Fruit fly (Drosophila melanogaster) whole organism, wandering third instar larva: ENCODE data around the gene Hap40.

ENCODE experiments used
- CG32264 ChIP-seq: fragments of 200-800 bp; sonication (Bioruptor generic); optimal IDR thresholded peaks from 2 replicates; lab custom pipeline; 2016; ENCODE audit warnings: missing biosample characterization, missing genetic modification characterization
- CrebA ChIP-seq: fragments of 200-800 bp; sonication (Bioruptor generic); optimal IDR thresholded peaks from 2 replicates; lab custom pipeline; 2016; ENCODE audit warnings: missing biosample characterization, mild to moderate bottlenecking, missing genetic modification characterization, borderline replicate concordance
- Dif ChIP-seq: fragments of 200-275, 200-300 bp; sonication (Bioruptor generic); optimal IDR thresholded peaks from 2 replicates; lab custom pipeline; 2018; ENCODE audit warnings: missing biosample characterization, missing genetic modification characterization; ENCODE audit not compliant: partially characterized antibody
- GATAd ChIP-seq: sonication (Bioruptor generic); optimal IDR thresholded peaks from 2 replicates; lab custom pipeline; 2016; ENCODE audit warnings: missing biosample characterization, missing genetic modification characterization
- HLH106 ChIP-seq: fragments of 200-800 bp; optimal IDR thresholded peaks from 3 replicates; lab custom pipeline; 2019; ENCODE audit warnings: missing biosample characterization, mild to moderate bottlenecking, missing genetic modification characterization, moderate library complexity
- Hnf4 ChIP-seq: fragments of 200-800 bp; sonication (Bioruptor generic); optimal IDR thresholded peaks from 2 replicates; lab custom pipeline; 2016; ENCODE audit warnings: missing biosample characterization, mild to moderate bottlenecking, missing genetic modification characterization
- Hr78 ChIP-seq: fragments of >200 bp; optimal IDR thresholded peaks from 2 replicates; lab custom pipeline; 2017; ENCODE audit warnings: missing biosample characterization, missing genetic modification characterization
- Hr83 ChIP-seq: fragments of 200-300 bp; sonication (Bioruptor generic); optimal IDR thresholded peaks from 2 replicates; lab custom pipeline; 2016; ENCODE audit warnings: missing biosample characterization, mild to moderate bottlenecking, missing genetic modification characterization, moderate library complexity; ENCODE audit not compliant: poor library complexity, severe bottlenecking
- Jra ChIP-seq: sonication (Bioruptor generic); optimal IDR thresholded peaks from 2 replicates; lab custom pipeline; 2016; ENCODE audit warnings: missing biosample characterization, missing genetic modification characterization
- Mio ChIP-seq: sonication (Bioruptor generic); optimal IDR thresholded peaks from 2 replicates; lab custom pipeline; 2016; ENCODE audit warnings: missing biosample characterization, missing genetic modification characterization
- Myc ChIP-seq: fragments of >200 bp; optimal IDR thresholded peaks from 2 replicates; lab custom pipeline; 2017
- Rel ChIP-seq, 2 experiments: fragments of 200-800 bp; sonication (Bioruptor generic) in 1 of 2; optimal IDR thresholded peaks; 2 replicates in 1 of 2; 3 replicates in 1 of 2; lab custom pipeline; 2016 to 2019; ENCODE audit warnings: mild to moderate bottlenecking in 2 of 2, missing biosample characterization in 2 of 2, missing genetic modification characterization in 2 of 2, moderate library complexity in 1 of 2
- Sp1 ChIP-seq: fragments of 200-800 bp; sonication (Bioruptor generic); optimal IDR thresholded peaks from 3 replicates; lab custom pipeline; 2019; ENCODE audit warnings: missing biosample characterization, mild to moderate bottlenecking, missing genetic modification characterization, moderate library complexity
- Vsx2 ChIP-seq: fragments of 200-300, 225-300 bp; sonication (Bioruptor generic); optimal IDR thresholded peaks from 2 replicates; lab custom pipeline; 2018; ENCODE audit warnings: missing biosample characterization, missing genetic modification characterization; ENCODE audit not compliant: partially characterized antibody
- br ChIP-seq: fragments of 200-800 bp; sonication (Bioruptor generic); optimal IDR thresholded peaks from 2 replicates; lab custom pipeline; 2016; ENCODE audit warnings: missing biosample characterization, missing genetic modification characterization
- brk ChIP-seq: fragments of 200-800 bp; sonication (Bioruptor generic); optimal IDR thresholded peaks from 2 replicates; lab custom pipeline; 2016; ENCODE audit warnings: missing biosample characterization, mild to moderate bottlenecking, missing genetic modification characterization
- dl ChIP-seq, 2 experiments: fragments of 175-275, 200-275 bp in 1 of 2; fragments of 200-275 bp in 1 of 2; sonication (Bioruptor generic); optimal IDR thresholded peaks; lab custom pipeline; 2018; ENCODE audit warnings: mild to moderate bottlenecking in 2 of 2, missing biosample characterization in 2 of 2, missing genetic modification characterization in 2 of 2, moderate library complexity in 2 of 2; ENCODE audit not compliant: partially characterized antibody in 2 of 2, insufficient read depth in 1 of 2
- dsf ChIP-seq: sonication (Bioruptor generic); optimal IDR thresholded peaks from 2 replicates; lab custom pipeline; 2016; ENCODE audit warnings: missing biosample characterization, missing genetic modification characterization, borderline replicate concordance
- ey ChIP-seq: fragments of 200-800 bp; sonication (Bioruptor generic); optimal IDR thresholded peaks from 2 replicates; lab custom pipeline; 2016; ENCODE audit warnings: missing biosample characterization, missing genetic modification characterization
- foxo ChIP-seq, 2 experiments: fragments of 200-800 bp; sonication (Bioruptor generic); optimal IDR thresholded peaks; 2 replicates in 1 of 2; 3 replicates in 1 of 2; lab custom pipeline; 2016 to 2017; ENCODE audit warnings: missing biosample characterization in 2 of 2, missing genetic modification characterization in 2 of 2
- fru ChIP-seq: fragments of 200-800 bp; sonication (Bioruptor generic); optimal IDR thresholded peaks from 3 replicates; lab custom pipeline; 2016; ENCODE audit warnings: missing biosample characterization, mild to moderate bottlenecking, missing genetic modification characterization
- h ChIP-seq: fragments of 200-800 bp; sonication (Bioruptor generic); optimal IDR thresholded peaks from 3 replicates; lab custom pipeline; 2016; ENCODE audit warnings: missing biosample characterization, mild to moderate bottlenecking, missing genetic modification characterization
- jim ChIP-seq: fragments of 175-275, 200-325 bp; sonication (Bioruptor generic); optimal IDR thresholded peaks from 2 replicates; lab custom pipeline; 2016; ENCODE audit warnings: missing biosample characterization, mild to moderate bottlenecking, missing genetic modification characterization
- lola ChIP-seq: fragments of >200 bp; optimal IDR thresholded peaks from 2 replicates; lab custom pipeline; 2017; ENCODE audit warnings: missing biosample characterization, missing genetic modification characterization
- rgr ChIP-seq: fragments of 200-800 bp; sonication (Bioruptor generic); optimal IDR thresholded peaks from 3 replicates; lab custom pipeline; 2016; ENCODE audit warnings: missing biosample characterization, mild to moderate bottlenecking, missing genetic modification characterization
- sage ChIP-seq: fragments of 200-800 bp; sonication (Bioruptor generic); optimal IDR thresholded peaks from 2 replicates; lab custom pipeline; 2016; ENCODE audit warnings: missing biosample characterization, mild to moderate bottlenecking, missing genetic modification characterization
- sv ChIP-seq: fragments of 200-800 bp; sonication (Bioruptor generic); optimal IDR thresholded peaks from 3 replicates; lab custom pipeline; 2016; ENCODE audit warnings: missing biosample characterization, missing genetic modification characterization
- usp ChIP-seq: fragments of >200 bp; optimal IDR thresholded peaks from 2 replicates; lab custom pipeline; 2017; ENCODE audit warnings: missing biosample characterization, missing genetic modification characterization
- woc ChIP-seq: sonication (Bioruptor generic); optimal IDR thresholded peaks from 2 replicates; lab custom pipeline; 2016; ENCODE audit warnings: missing biosample characterization, mild to moderate bottlenecking, missing genetic modification characterization

The Hap40 gene

DNA sequence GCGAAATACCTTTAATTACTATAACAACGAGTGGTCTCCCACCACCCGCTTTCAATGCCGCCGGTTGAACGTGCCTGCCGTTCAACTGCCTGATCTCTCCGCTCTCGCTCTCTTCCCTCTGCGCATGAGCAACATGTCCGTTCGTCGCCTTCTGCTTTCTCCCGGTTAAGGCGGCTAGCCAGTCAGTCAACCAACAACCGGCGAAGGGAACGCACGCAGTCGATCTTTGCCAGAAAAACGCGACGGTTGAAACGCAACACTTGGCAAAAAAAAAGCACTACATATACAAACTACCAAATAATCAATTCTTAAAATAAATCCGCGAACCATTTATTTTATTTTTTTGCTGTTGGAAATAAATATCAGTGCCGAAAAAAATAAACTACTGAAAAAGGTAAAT is 28.6 kb upstream of the Hap40 start, which contains the start of gene CG12708:
CG12708 (plus strand) TSS at position 183 of the 400 bp plus-strand sequence.
- no peak for TF ChIP-seq HLH106 (tag; lab: Kevin White, UChicago)
- no peak for TF ChIP-seq CrebA
- no peak for TF ChIP-seq foxo (GFP tag; optimal IDR thresholded peaks at IDR 0.05; lab: Kevin White, UChicago)
- TF ChIP-seq sage, result no peak
- no peak for TF ChIP-seq dsf (GFP tag; lab: Kevin White, UChicago)
- peak; percentile 76 for TF ChIP-seq Vsx2 (GFP tag; lab: Kevin White, UChicago)
- TF ChIP-seq ey (GFP tag; lab: Kevin White, UChicago), result no peak
- TF ChIP-seq Dif (GFP tag; lab: Kevin White, UChicago), result peak; percentile 69
- TF ChIP-seq sv (GFP tag; lab: Kevin White, UChicago), result no peak
- no peak for TF ChIP-seq woc (GFP tag; lab: Kevin White, UChicago)
- no peak for TF ChIP-seq GATAd (GFP tag; lab: Kevin White, UChicago)
- no peak for TF ChIP-seq Hr78 (GFP tag; lab: Kevin White, UChicago)
- TF ChIP-seq rgr (GFP tag; lab: Kevin White, UChicago), result peak; percentile 13
- TF ChIP-seq Sp1 (GFP tag; lab: Kevin White, UChicago), result no peak
- TF ChIP-seq Jra, result no peak
- TF ChIP-seq lola, result no peak
- no peak for TF ChIP-seq Hnf4 (GFP tag; lab: Kevin White, UChicago)
- TF ChIP-seq Hr83, result no peak
- TF ChIP-seq br (GFP tag; lab: Kevin White, UChicago), result no peak
- no peak for TF ChIP-seq Mio (GFP tag; lab: Kevin White, UChicago)
- TF ChIP-seq dl (GFP tag; optimal IDR thresholded peaks at IDR 0.05; lab: Kevin White, UChicago; ENCODE audit: insufficient read depth in 1 of 2, partially characterized antibody in 2 of 2), result peak; percentile 33 to 59

DNA sequence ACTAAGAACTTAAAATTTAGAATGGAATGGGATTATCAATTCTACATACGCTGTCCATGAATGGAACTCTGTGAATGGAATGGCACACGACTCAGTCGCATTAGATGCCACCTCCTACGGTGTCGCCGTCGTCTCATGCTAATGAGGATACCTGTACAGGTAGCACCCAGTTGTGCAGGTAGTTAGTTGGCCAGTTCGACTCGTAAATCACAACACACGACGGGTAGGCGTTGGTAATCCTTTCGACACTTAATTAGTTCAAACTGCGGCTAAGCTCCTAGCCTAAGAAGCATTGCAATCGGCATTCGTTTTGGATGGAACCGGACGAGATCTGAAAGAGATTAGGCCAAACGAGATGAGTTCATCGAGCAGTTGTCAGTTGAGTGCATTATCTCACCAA is 19.5 kb upstream of the Hap40 start:
- TF ChIP-seq Hnf4 (GFP tag; lab: Kevin White, UChicago) (no peak), sv (GFP tag; lab: Kevin White, UChicago) (no peak), h (no peak), Rel (GFP tag; optimal IDR thresholded peaks at IDR 0.05; lab: Kevin White, UChicago) (no peak), Rel (tag; optimal IDR thresholded peaks at IDR 0.05; lab: Kevin White, UChicago) (no peak)

DNA sequence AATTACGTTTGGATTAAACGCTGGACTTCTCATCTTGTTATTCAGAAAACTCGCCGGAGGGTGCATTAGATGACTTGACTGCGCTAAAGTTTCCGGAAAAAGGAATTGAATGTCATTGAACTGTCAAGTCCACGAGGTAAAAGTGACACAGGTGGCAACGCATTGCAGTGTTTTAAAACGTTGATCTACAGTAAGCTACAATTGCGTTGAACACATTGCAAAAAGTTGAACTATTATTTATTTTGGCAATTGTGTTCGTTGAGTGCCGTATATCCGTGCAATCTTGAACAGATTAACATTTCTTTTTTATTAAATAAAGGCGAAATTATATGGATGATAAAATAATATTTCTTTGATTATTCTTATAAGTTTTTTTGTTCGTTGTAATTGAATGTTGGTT is 15.2 kb upstream of the Hap40 start, which contains the start of gene CG15599:
CG15599 (minus strand) TSS at position 101 of the 400 bp plus-strand sequence.
- TF ChIP-seq fru (GFP tag; lab: Kevin White, UChicago), result no peak
- no peak for TF ChIP-seq Mio (GFP tag; lab: Kevin White, UChicago)
- no peak for TF ChIP-seq Sp1 (GFP tag; lab: Kevin White, UChicago)
- no peak for TF ChIP-seq br (GFP tag; lab: Kevin White, UChicago)
- no peak for TF ChIP-seq GATAd (GFP tag; lab: Kevin White, UChicago)
- no peak for TF ChIP-seq usp (GFP tag; lab: Kevin White, UChicago)
- TF ChIP-seq brk (GFP tag; lab: Kevin White, UChicago), result no peak
- no peak for TF ChIP-seq CG32264 (GFP tag; lab: Kevin White, UChicago)
- TF ChIP-seq ey (GFP tag; lab: Kevin White, UChicago), result no peak
- no peak for TF ChIP-seq Jra
- TF ChIP-seq jim (GFP tag; lab: Kevin White, UChicago), result no peak
- no peak for TF ChIP-seq HLH106 (tag; lab: Kevin White, UChicago)
- no peak for TF ChIP-seq woc (GFP tag; lab: Kevin White, UChicago)
- TF ChIP-seq Dif (GFP tag; lab: Kevin White, UChicago), result no peak
- no peak for TF ChIP-seq Hnf4 (GFP tag; lab: Kevin White, UChicago)
- TF ChIP-seq dsf (GFP tag; lab: Kevin White, UChicago), result no peak
- TF ChIP-seq Myc (lab: Kevin White, UChicago), result no peak

dm6 chrX:15696854-15697540 is 6.9 kb upstream of the Hap40 start, which contains the start of gene CG8128:
CG8128 (plus strand) TSS chrX:15697494.
- peak; percentile 14 for TF ChIP-seq ey (GFP tag; lab: Kevin White, UChicago)
- no peak for TF ChIP-seq Hr83
- peak; percentile 31 for TF ChIP-seq HLH106 (tag; lab: Kevin White, UChicago)
- TF ChIP-seq woc (GFP tag; lab: Kevin White, UChicago), result peak; percentile 55
- peak; percentile 93 for TF ChIP-seq Myc (lab: Kevin White, UChicago)
